Worm (Caenorhabditis elegans) whole organism, late embryonic: ENCODE measurements around the gene T15B12.1.
A peak's percentile ranks its signal among the peaks of the same experiment; 100 is the strongest.

Experiments used
- C08G9.2 ChIP-seq: sonication (generic microtip); optimal IDR thresholded peaks from 2 replicates; lab custom pipeline; 2016; ENCODE audit warnings: mild to moderate bottlenecking, missing genetic modification characterization, moderate library complexity, missing compliant biosample characterization
- F13H6.1 ChIP-seq: sonication (generic microtip); optimal IDR thresholded peaks from 2 replicates; lab custom pipeline; 2016; ENCODE audit warnings: missing genetic modification characterization, missing compliant biosample characterization
- K02D7.2 ChIP-seq: sonication (generic microtip); optimal IDR thresholded peaks from 2 replicates; lab custom pipeline; 2017; ENCODE audit warnings: mild to moderate bottlenecking, missing genetic modification characterization, missing compliant biosample characterization
- K09A11.1 ChIP-seq: sonication (generic microtip); optimal IDR thresholded peaks from 2 replicates; lab custom pipeline; 2017; ENCODE audit warnings: antibody characterized with exemption, mild to moderate bottlenecking, missing genetic modification characterization, missing compliant biosample characterization; ENCODE audit not compliant: insufficient read depth
- T23F11.4 ChIP-seq: fragments of 200-800 bp; sonication (Bioruptor generic); optimal IDR thresholded peaks from 2 replicates; lab custom pipeline; 2018; ENCODE audit warnings: mild to moderate bottlenecking, missing genetic modification characterization, missing compliant biosample characterization
- ama-1 ChIP-seq: fragments of 150-350 bp; optimal IDR thresholded peaks from 2 replicates; lab custom pipeline; 2014
- ceh-14 ChIP-seq: sonication (generic microtip); optimal IDR thresholded peaks from 2 replicates; lab custom pipeline; 2016; ENCODE audit warnings: missing genotype, missing genetic modification characterization, missing compliant biosample characterization
- ceh-18 ChIP-seq: sonication (generic microtip); optimal IDR thresholded peaks from 2 replicates; lab custom pipeline; 2016; ENCODE audit warnings: missing genetic modification characterization, missing compliant biosample characterization
- ceh-19 ChIP-seq: fragments of 200-800 bp; sonication (Bioruptor generic); optimal IDR thresholded peaks from 2 replicates; lab custom pipeline; 2018; ENCODE audit warnings: mild to moderate bottlenecking, missing genetic modification characterization, missing compliant biosample characterization
- ceh-2 ChIP-seq: sonication (generic microtip); optimal IDR thresholded peaks from 2 replicates; lab custom pipeline; 2016; ENCODE audit warnings: missing genotype, missing genetic modification characterization, missing compliant biosample characterization
- ceh-24 ChIP-seq: sonication (generic microtip); optimal IDR thresholded peaks from 2 replicates; lab custom pipeline; 2016; ENCODE audit warnings: mild to moderate bottlenecking, missing genetic modification characterization, missing compliant biosample characterization
- ceh-31 ChIP-seq: sonication (generic microtip); optimal IDR thresholded peaks from 2 replicates; lab custom pipeline; 2016; ENCODE audit warnings: missing genetic modification characterization, missing compliant biosample characterization
- ceh-34 ChIP-seq: sonication (generic microtip); optimal IDR thresholded peaks from 2 replicates; lab custom pipeline; 2016; ENCODE audit warnings: mild to moderate bottlenecking, missing genetic modification characterization, missing compliant biosample characterization
- che-1 ChIP-seq: sonication (generic microtip); optimal IDR thresholded peaks from 2 replicates; lab custom pipeline; 2016; ENCODE audit warnings: mild to moderate bottlenecking, missing genetic modification characterization, missing compliant biosample characterization
- dmd-4 ChIP-seq: sonication (generic microtip); optimal IDR thresholded peaks from 2 replicates; lab custom pipeline; 2016; ENCODE audit warnings: borderline replicate concordance, missing genetic modification characterization, missing compliant biosample characterization
- dve-1 ChIP-seq: sonication (generic microtip); optimal IDR thresholded peaks from 2 replicates; lab custom pipeline; 2017; ENCODE audit warnings: antibody characterized with exemption, mild to moderate bottlenecking, missing genetic modification characterization, missing compliant biosample characterization
- elt-2 ChIP-seq: sonication (generic microtip); optimal IDR thresholded peaks from 2 replicates; lab custom pipeline; 2016; ENCODE audit warnings: missing genetic modification reagents, missing genetic modification characterization, missing compliant biosample characterization
- elt-4 ChIP-seq: sonication (generic microtip); optimal IDR thresholded peaks from 2 replicates; lab custom pipeline; 2016; ENCODE audit warnings: missing genetic modification characterization, missing compliant biosample characterization
- ets-4 ChIP-seq: sonication (generic microtip); optimal IDR thresholded peaks from 2 replicates; lab custom pipeline; 2016; ENCODE audit warnings: missing genetic modification characterization, missing compliant biosample characterization
- eyg-1 ChIP-seq: sonication (generic microtip); optimal IDR thresholded peaks from 2 replicates; lab custom pipeline; 2016; ENCODE audit warnings: missing genotype, missing genetic modification characterization, missing compliant biosample characterization
- fax-1 ChIP-seq: sonication (generic microtip); optimal IDR thresholded peaks from 2 replicates; lab custom pipeline; 2016; ENCODE audit warnings: missing genotype, missing genetic modification characterization, missing compliant biosample characterization
- fkh-6 ChIP-seq: sonication (generic microtip); optimal IDR thresholded peaks from 2 replicates; lab custom pipeline; 2016; ENCODE audit warnings: missing genetic modification characterization, missing compliant biosample characterization
- gmeb-2 ChIP-seq: sonication (generic microtip); optimal IDR thresholded peaks from 2 replicates; lab custom pipeline; 2016; ENCODE audit warnings: missing genetic modification characterization, inconsistent platforms, missing compliant biosample characterization
- hlh-13 ChIP-seq: fragments of 200-800 bp; sonication (Bioruptor generic); optimal IDR thresholded peaks from 2 replicates; lab custom pipeline; 2018; ENCODE audit warnings: mild to moderate bottlenecking, missing genetic modification characterization, missing compliant biosample characterization
- hlh-15 ChIP-seq: sonication (generic microtip); optimal IDR thresholded peaks from 2 replicates; lab custom pipeline; 2016; ENCODE audit warnings: missing genetic modification characterization, missing compliant biosample characterization
- hlh-30 ChIP-seq: sonication (generic microtip); optimal IDR thresholded peaks from 2 replicates; lab custom pipeline; 2017; ENCODE audit warnings: antibody characterized with exemption, missing genetic modification characterization, missing compliant biosample characterization; ENCODE audit not compliant: insufficient read depth
- hlh-6 ChIP-seq: sonication (generic microtip); optimal IDR thresholded peaks from 2 replicates; lab custom pipeline; 2016; ENCODE audit warnings: missing genotype, missing genetic modification characterization, missing compliant biosample characterization
- hlh-8 ChIP-seq: sonication (generic microtip); optimal IDR thresholded peaks from 2 replicates; lab custom pipeline; 2016; ENCODE audit warnings: missing genotype, missing genetic modification characterization, missing compliant biosample characterization
- lim-6 ChIP-seq: sonication (generic microtip); optimal IDR thresholded peaks from 2 replicates; lab custom pipeline; 2016; ENCODE audit warnings: missing genetic modification characterization, missing compliant biosample characterization
- mec-3 ChIP-seq: sonication (generic microtip); optimal IDR thresholded peaks from 2 replicates; lab custom pipeline; 2016; ENCODE audit warnings: borderline replicate concordance, missing genetic modification characterization, missing compliant biosample characterization
- nfya-1 ChIP-seq: sonication (generic microtip); optimal IDR thresholded peaks from 2 replicates; lab custom pipeline; 2017; ENCODE audit warnings: missing genetic modification characterization, mild to moderate bottlenecking, missing compliant biosample characterization, antibody characterized with exemption, moderate library complexity
- nhr-232 ChIP-seq: sonication (generic microtip); optimal IDR thresholded peaks from 2 replicates; lab custom pipeline; 2016; ENCODE audit warnings: missing genetic modification characterization, missing compliant biosample characterization
- odd-2 ChIP-seq: sonication (generic microtip); optimal IDR thresholded peaks from 2 replicates; lab custom pipeline; 2017; ENCODE audit warnings: antibody characterized with exemption, mild to moderate bottlenecking, missing genetic modification characterization, missing compliant biosample characterization
- pat-9 ChIP-seq: fragments of 200-800 bp; sonication (Bioruptor generic); optimal IDR thresholded peaks from 2 replicates; lab custom pipeline; 2018; ENCODE audit warnings: mild to moderate bottlenecking, missing genetic modification characterization, moderate library complexity, missing compliant biosample characterization
- pha-4 ChIP-seq: fragments of 150-350 bp; optimal IDR thresholded peaks from 2 replicates; lab custom pipeline; 2018; ENCODE audit warnings: missing biosample characterization, missing genetic modification reagents, missing genetic modification characterization
- sdc-2 ChIP-seq: sonication (generic microtip); optimal IDR thresholded peaks from 2 replicates; lab custom pipeline; 2016; ENCODE audit warnings: missing genotype, missing genetic modification characterization, missing compliant biosample characterization
- sox-4 ChIP-seq: sonication (generic microtip); optimal IDR thresholded peaks from 2 replicates; lab custom pipeline; 2017; ENCODE audit warnings: mild to moderate bottlenecking, missing genetic modification characterization, inconsistent platforms, missing compliant biosample characterization
- syd-9 ChIP-seq: sonication (generic microtip); optimal IDR thresholded peaks from 2 replicates; lab custom pipeline; 2016; ENCODE audit warnings: mild to moderate bottlenecking, missing genetic modification characterization, moderate library complexity, missing compliant biosample characterization
- tbx-2 ChIP-seq: sonication (generic microtip); optimal IDR thresholded peaks from 2 replicates; lab custom pipeline; 2016; ENCODE audit warnings: missing genetic modification characterization, missing compliant biosample characterization
- tbx-7 ChIP-seq: sonication (generic microtip); optimal IDR thresholded peaks from 2 replicates; lab custom pipeline; 2016; ENCODE audit warnings: missing genotype, missing genetic modification characterization, missing compliant biosample characterization
- ttx-3 ChIP-seq: sonication (generic microtip); optimal IDR thresholded peaks from 2 replicates; lab custom pipeline; 2016; ENCODE audit warnings: missing genetic modification reagents, missing genetic modification characterization, missing compliant biosample characterization
- unc-3 ChIP-seq, 2 experiments: fragments of 200-800 bp in 1 of 2; sonication (Bioruptor generic) in 1 of 2; sonication (generic microtip) in 1 of 2; conservative IDR thresholded peaks in 1 of 2; optimal IDR thresholded peaks in 1 of 2; 2 replicates each; pipeline versions ENCODE4 v1.3.6 to Lab custom; 2016 to 2022; ENCODE audit warnings: missing compliant biosample characterization in 2 of 2, missing genetic modification characterization in 2 of 2, missing genetic modification reagents in 1 of 2
- unc-55 ChIP-seq: sonication (generic microtip); optimal IDR thresholded peaks from 2 replicates; lab custom pipeline; 2017; ENCODE audit warnings: missing biosample characterization, missing genetic modification reagents, missing genetic modification characterization

T15B12.1 gene

ce11 chrIII:5294867-5295266 lies 6.9 kb downstream of the T15B12.1 start (continued):
- TF ChIP-seq dmd-4 (tag; lab: Kevin White, UChicago) (peak; percentile 73), elt-2 (tag; lab: Kevin White, UChicago) (peak; percentile 84), lim-6 (tag; lab: Kevin White, UChicago) (peak; percentile 22), ceh-34 (tag; lab: Kevin White, UChicago) (peak; percentile 94), ceh-2 (peak; percentile 80), ceh-14 (peak; percentile 89), sdc-2 (tag; lab: Kevin White, UChicago) (peak; percentile 81), hlh-8 (tag; lab: Kevin White, UChicago) (peak; percentile 73), K09A11.1 (tag; lab: Kevin White, UChicago) (peak; percentile 70), F13H6.1 (tag; lab: Kevin White, UChicago) (peak; percentile 91), ceh-18 (tag; lab: Kevin White, UChicago) (peak; percentile 85), T23F11.4 (GFP tag; lab: Kevin White, UChicago) (peak; percentile 81), ttx-3 (peak; percentile 85), odd-2 (tag; lab: Kevin White, UChicago) (peak; percentile 67), ama-1 (no peak), unc-55 (GFP tag; lab: Kevin White, UChicago) (no peak), ets-4 (tag; lab: Kevin White, UChicago) (peak; percentile 88)

- TF ChIP-seq pha-4 (no peak), ceh-24 (tag; lab: Kevin White, UChicago) (no peak), ceh-31 (tag; lab: Kevin White, UChicago) (no peak), lim-6 (tag; lab: Kevin White, UChicago) (no peak), hlh-15 (no peak)
- TF ChIP-seq, all 69 proteins: peak for 0
These were observed 13.8 kb downstream of the T15B12.1 start, which contains the start of the genes T15B12.2 and F52C9.5 for ce11 chrIII:5301786-5302268. Gene T15B12.2, minus strand, starts transcription at chrIII:5301886. Gene F52C9.5, plus strand, starts transcription at chrIII:5302218.

ce11 chrIII:5304044-5304443 lies 16.1 kb downstream of the T15B12.1 start:
- TF ChIP-seq nfya-1 (tag; lab: Kevin White, UChicago) (no peak), dve-1 (tag; lab: Kevin White, UChicago) (no peak), mec-3 (tag; lab: Kevin White, UChicago) (no peak), T23F11.4 (GFP tag; lab: Kevin White, UChicago) (no peak), syd-9 (no peak), C08G9.2 (tag; lab: Kevin White, UChicago) (no peak)

DNA sequence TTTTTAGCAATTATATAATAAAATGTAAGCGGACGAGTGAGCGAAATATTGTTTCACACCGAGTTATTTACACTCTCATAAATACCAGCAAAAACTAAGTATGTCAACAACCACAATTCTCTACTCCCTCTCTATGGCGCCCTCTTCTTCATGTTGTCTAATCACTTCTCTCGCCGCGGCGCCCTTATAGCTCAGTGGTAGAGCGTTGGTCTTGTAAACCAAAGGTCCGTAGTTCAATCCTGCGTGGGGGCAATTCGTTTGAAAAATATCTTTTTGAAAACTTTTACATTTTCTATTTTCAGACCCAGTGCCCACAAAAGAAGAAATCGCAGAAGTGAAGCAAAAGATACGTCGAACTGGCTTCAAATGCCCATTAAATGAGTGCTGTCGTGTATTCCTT lies 17.7 kb downstream of the T15B12.1 start:
- TF ChIP-seq che-1: peak; percentile 73
- peak; percentile 76 for TF ChIP-seq K02D7.2
- peak; percentile 34 for TF ChIP-seq ceh-31 (tag; lab: Kevin White, UChicago)
- peak; percentile 66 for TF ChIP-seq gmeb-2
- no peak for TF ChIP-seq tbx-7
- TF ChIP-seq fax-1 (tag; lab: Kevin White, UChicago): peak; percentile 69
- no peak for TF ChIP-seq ama-1
- TF ChIP-seq pat-9 (tag; lab: Kevin White, UChicago): peak; percentile 61
- peak; percentile 46 for TF ChIP-seq syd-9
- no peak for TF ChIP-seq hlh-30 (tag; lab: Kevin White, UChicago)
- TF ChIP-seq sox-4 (tag; lab: Kevin White, UChicago): peak; percentile 79
- no peak for TF ChIP-seq elt-4
- peak; percentile 71 for TF ChIP-seq unc-3 (GFP tag; conservative IDR thresholded peaks at IDR 0.05; lab: Robert Waterston, UW)
- TF ChIP-seq unc-3 (tag; optimal IDR thresholded peaks at IDR 0.05; lab: Kevin White, UChicago): peak; percentile 37
- TF ChIP-seq fkh-6 (tag; lab: Kevin White, UChicago): peak; percentile 64
- no peak for TF ChIP-seq K09A11.1 (tag; lab: Kevin White, UChicago)
- TF ChIP-seq nhr-232 (tag; lab: Kevin White, UChicago): peak; percentile 59
- peak; percentile 15 for TF ChIP-seq ceh-34 (tag; lab: Kevin White, UChicago)
- peak; percentile 61 for TF ChIP-seq ttx-3
- TF ChIP-seq F13H6.1 (tag; lab: Kevin White, UChicago): peak; percentile 35
- peak; percentile 54 for TF ChIP-seq sdc-2 (tag; lab: Kevin White, UChicago)
- peak; percentile 52 for TF ChIP-seq ceh-19 (GFP tag; lab: Kevin White, UChicago)
- peak; percentile 52 for TF ChIP-seq tbx-2
- no peak for TF ChIP-seq eyg-1 (tag; lab: Kevin White, UChicago)
- TF ChIP-seq unc-55 (GFP tag; lab: Kevin White, UChicago): no peak
- TF ChIP-seq odd-2 (tag; lab: Kevin White, UChicago): no peak
- peak; percentile 70 for TF ChIP-seq hlh-13
- peak; percentile 59 for TF ChIP-seq C08G9.2 (tag; lab: Kevin White, UChicago)
- TF ChIP-seq ceh-2: peak; percentile 46
- TF ChIP-seq hlh-6 (tag; lab: Kevin White, UChicago): peak; percentile 54
- peak; percentile 50 for TF ChIP-seq elt-2 (tag; lab: Kevin White, UChicago)
